In the genomic region with DNA sequence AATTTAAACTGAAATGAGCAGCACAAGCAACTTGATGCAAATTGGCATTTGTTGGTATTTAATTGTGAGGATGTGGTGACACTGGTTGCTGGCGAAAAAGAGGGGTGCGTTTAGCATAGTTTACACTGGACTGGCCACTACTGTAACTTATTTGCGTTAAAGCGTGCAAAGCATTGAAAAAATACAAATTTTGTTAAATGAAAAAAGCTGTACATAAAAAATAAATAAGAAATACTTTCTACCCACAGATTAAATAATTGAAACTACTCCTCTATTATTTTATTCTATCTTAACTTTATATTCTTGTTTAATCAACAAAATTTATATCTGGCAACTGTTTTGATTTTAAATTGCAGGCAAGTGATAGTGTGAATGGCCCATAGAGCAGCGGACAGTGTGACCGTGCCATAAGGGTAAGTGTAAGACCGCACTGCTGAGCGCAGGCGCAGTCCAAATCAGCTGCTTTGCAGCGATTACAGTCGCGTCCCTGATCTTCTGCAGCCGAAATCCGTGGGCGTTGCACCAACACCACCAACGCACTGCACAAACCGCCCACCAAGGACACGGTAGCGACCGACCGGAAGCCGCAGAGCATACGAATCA, we compare ENCODE assay signal across 1 fruit fly cellular context.
TF ChIP-seq lines count a peak whose summit lies in the region.

A gene (minus strand): TSS at position 51 of the 603 bp plus-strand sequence.
A gene (plus strand): TSS at position 306 of the 603 bp plus-strand sequence.

TF ChIP-seq in whole organism, embryonic, 481 proteins besides CTCF, POLR2A, EP300 and RAD21 (continued from another document):
- TF ChIP-seq Hr3 (GFP tag; optimal IDR thresholded peaks at IDR 0.05; lab: Kevin White, UChicago) (peak; percentile 71), CG11247 (GFP tag; IDR thresholded peaks at IDR 0.05; lab: Robert Waterston, UW) (0 out of 2 replicates have a peak, but pooled peaks have one; percentile 29), CG3163 (GFP tag; optimal IDR thresholded peaks at IDR 0.05; lab: Kevin White, UChicago) (no peak), Opbp (GFP tag; IDR thresholded peaks at IDR 0.05; lab: Robert Waterston, UW; ENCODE audit: partially characterized antibody) (0 out of 3 replicates have a peak, but pooled peaks have one; percentile 11), CG9932 (GFP tag; IDR thresholded peaks at IDR 0.05; lab: Robert Waterston, UW) (peak; percentile 76; the same call in 1 of the 2 replicates), CG14710 (tag; optimal IDR thresholded peaks at IDR 0.05; lab: Kevin White, UChicago) (peak; percentile 99), CG4404 (GFP tag; IDR thresholded peaks at IDR 0.05; lab: Robert Waterston, UW) (peak; percentile 71), CG15479 (GFP tag; optimal IDR thresholded peaks at IDR 0.05; lab: Kevin White, UChicago) (no peak), Hmx (GFP tag; optimal IDR thresholded peaks at IDR 0.05; lab: Kevin White, UChicago) (peak; percentile 22), unc-4 (GFP tag; IDR thresholded peaks at IDR 0.05; lab: Robert Waterston, UW; ENCODE audit: partially characterized antibody) (no peak), dysf (GFP tag; IDR thresholded peaks at IDR 0.05; lab: Robert Waterston, UW) (peak; percentile 80), sqz (GFP tag; optimal IDR thresholded peaks at IDR 0.05; lab: Kevin White, UChicago) (no peak), H15 (GFP tag; IDR thresholded peaks at IDR 0.05; lab: Robert Waterston, UW) (peak; percentile 43; the same call in 1 of the 3 replicates), Ravus (GFP tag; IDR thresholded peaks at IDR 0.05; lab: Robert Waterston, UW) (no peak), twi (tag; optimal IDR thresholded peaks at IDR 0.05; lab: Kevin White, UChicago) (peak; percentile 68), ERR (GFP tag; optimal IDR thresholded peaks at IDR 0.05; lab: Kevin White, UChicago) (no peak), lilli (GFP tag; optimal IDR thresholded peaks at IDR 0.05; lab: Kevin White, UChicago) (peak; percentile 86), corto (GFP tag; optimal IDR thresholded peaks at IDR 0.05; lab: Kevin White, UChicago) (no peak), gcm (GFP tag; optimal IDR thresholded peaks at IDR 0.05; lab: Kevin White, UChicago) (peak; percentile 51), CG18011 (GFP tag; optimal IDR thresholded peaks at IDR 0.05; lab: Kevin White, UChicago) (peak; percentile 17), Vsx1 (GFP tag; optimal IDR thresholded peaks at IDR 0.05; lab: Kevin White, UChicago) (no peak), chinmo (GFP tag; IDR thresholded peaks at IDR 0.05; lab: Robert Waterston, UW; ENCODE audit: partially characterized antibody) (peak; percentile 30; the same call in 1 of the 4 replicates), Dfd (GFP tag; optimal IDR thresholded peaks at IDR 0.05; lab: Kevin White, UChicago) (peak in 1 of 2 experiments; percentile 24), CG32767 (GFP tag; IDR thresholded peaks at IDR 0.05; lab: Robert Waterston, UW) (peak; percentile 32; the same call in 1 of the 2 replicates), CG10654 (GFP tag; optimal IDR thresholded peaks at IDR 0.05; lab: Kevin White, UChicago) (peak; percentile 26), mld (GFP tag; IDR thresholded peaks at IDR 0.05; lab: Robert Waterston, UW; ENCODE audit: partially characterized antibody) (no peak), Elba2 (GFP tag; optimal IDR thresholded peaks at IDR 0.05; lab: Kevin White, UChicago) (peak; percentile 41), Oaz (GFP tag; IDR thresholded peaks at IDR 0.05; lab: Robert Waterston, UW) (peak; percentile 49; the same call in 1 of the 2 replicates), toy (GFP tag; IDR thresholded peaks at IDR 0.05; lab: Robert Waterston, UW) (no peak), fd96Cb (tag; optimal IDR thresholded peaks at IDR 0.05; lab: Kevin White, UChicago) (peak; percentile 56), CG4707 (GFP tag; optimal IDR thresholded peaks at IDR 0.05; lab: Kevin White, UChicago) (no peak), salm (tag; optimal IDR thresholded peaks at IDR 0.05; lab: Kevin White, UChicago) (no peak), NC2β (GFP tag; optimal IDR thresholded peaks at IDR 0.05; lab: Kevin White, UChicago) (no peak), CG1024 (GFP tag; IDR thresholded peaks at IDR 0.05; lab: Robert Waterston, UW) (no peak; the same call in 1 of the 2 replicates), chm (GFP tag; IDR thresholded peaks at IDR 0.05; lab: Robert Waterston, UW) (no peak), CG2712 (tag; optimal IDR thresholded peaks at IDR 0.05; lab: Kevin White, UChicago) (peak; percentile 76), slp2 (GFP tag; optimal IDR thresholded peaks at IDR 0.05; lab: Kevin White, UChicago) (no peak), CG18599 (GFP tag; optimal IDR thresholded peaks at IDR 0.05; lab: Kevin White, UChicago) (no peak), prd (optimal IDR thresholded peaks at IDR 0.05; lab: Kevin White, UChicago) (no peak), prd (GFP tag; IDR thresholded peaks at IDR 0.05; lab: Robert Waterston, UW) (peak; percentile 77)
